Worm (Caenorhabditis elegans) whole organism, young adult: Measurements from ENCODE around the gene E04F6.4.
"Not testable (repeated sequence)": the region's sequence is repeated elsewhere in the genome, so short reads cannot be mapped to it uniquely, and the experiment has no call there.

Source experiments
- F22D6.2 ChIP-seq: sonication (generic microtip); optimal IDR thresholded peaks from 2 replicates; lab custom pipeline; 2016; ENCODE audit warnings: mild to moderate bottlenecking, missing genetic modification characterization, missing compliant biosample characterization
- bed-1 ChIP-seq: fragments of 200-800 bp; sonication (Bioruptor generic); IDR thresholded peaks from 2 replicates; pipeline ENCODE4 v1.3.6; 2022; ENCODE audit warnings: missing genetic modification reagents, missing genetic modification characterization, missing compliant biosample characterization
- die-1 ChIP-seq: sonication (generic microtip); optimal IDR thresholded peaks from 2 replicates; lab custom pipeline; 2016; ENCODE audit warnings: missing genotype, mild to moderate bottlenecking, missing genetic modification characterization, missing compliant biosample characterization
- pbrm-1 ChIP-seq: fragments of 200-800 bp; sonication (Bioruptor generic); IDR thresholded peaks from 2 replicates; pipeline ENCODE4 v1.3.6; 2022; ENCODE audit warnings: missing genetic modification reagents, missing genetic modification characterization, missing compliant biosample characterization
- sea-2 ChIP-seq: fragments of 200-800 bp; sonication (Bioruptor generic); IDR thresholded peaks from 2 replicates; pipeline ENCODE4 v1.3.6; 2022; ENCODE audit warnings: missing genetic modification characterization, missing compliant biosample characterization
- unc-130 ChIP-seq: sonication (generic microtip); optimal IDR thresholded peaks from 2 replicates; lab custom pipeline; 2016; ENCODE audit warnings: missing genetic modification reagents, missing genetic modification characterization, missing compliant biosample characterization

ce11 chrII:7153095-7153494 is 36.1 kb upstream of the E04F6.4 start:
- not testable (repeated sequence) for TF ChIP-seq sea-2; bed-1 (GFP tag; lab: Robert Waterston, UW); unc-130 (GFP tag; lab: Kevin White, UChicago); F22D6.2 (tag; lab: Kevin White, UChicago); die-1; pbrm-1 (GFP tag; lab: Robert Waterston, UW)
